Worm (Caenorhabditis elegans): ENCODE results near the gene B0563.10.

Gene B0563.10

ce11 chrX:9155751-9156150, 11.3 kb downstream of the B0563.10 start:
- TF ChIP-seq lim-6 (tag; optimal IDR thresholded peaks at IDR 0.05) (no peak), nhr-232 (tag; optimal IDR thresholded peaks at IDR 0.05) (no peak), tbx-2 (tag; optimal IDR thresholded peaks at IDR 0.05) (no peak), pat-9 (tag; optimal IDR thresholded peaks at IDR 0.05) (no peak), pha-2 (tag; optimal IDR thresholded peaks at IDR 0.05) (no peak)

ce11 chrX:9154216-9154615, 12.8 kb downstream of the B0563.10 start, which contains the start of gene B0563.7:
TSS of gene B0563.7 (minus strand) at chrX:9154316.
- TF ChIP-seq ceh-24 (tag; optimal IDR thresholded peaks at IDR 0.05), result no peak
- TF ChIP-seq pha-4 (tag; optimal IDR thresholded peaks at IDR 0.05), result no peak
- no peak for TF ChIP-seq unc-86 (tag; optimal IDR thresholded peaks at IDR 0.05)
- TF ChIP-seq hlh-30 (tag; optimal IDR thresholded peaks at IDR 0.05; ENCODE audit: insufficient read depth), result no peak

DNA sequence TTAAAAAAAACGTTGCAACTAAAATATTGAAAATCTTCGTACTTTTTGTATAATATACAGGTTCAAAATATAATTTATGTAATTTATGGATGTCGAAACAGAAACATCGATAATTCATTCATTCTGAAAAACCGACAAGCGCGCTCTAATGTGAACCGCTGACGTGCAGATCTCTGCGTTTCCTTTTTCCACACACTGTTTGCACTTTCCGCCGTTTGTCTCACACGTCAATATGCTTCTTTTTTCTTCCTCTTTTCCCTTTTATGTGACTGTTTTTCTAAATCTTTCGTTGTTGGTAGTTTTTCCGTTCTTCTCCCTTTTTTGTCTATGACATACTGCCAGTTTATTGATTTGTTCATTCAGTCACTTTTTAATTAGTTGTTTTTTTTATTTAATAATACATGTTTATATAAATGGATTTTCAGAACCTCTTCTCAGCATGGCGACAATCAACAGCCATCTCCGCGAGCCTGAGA, 16.7 kb downstream of the B0563.10 start, which contains the start of gene tmbi-4:
tmbi-4 (plus strand) TSS at position 426 of the 476 bp plus-strand sequence.
- TF ChIP-seq pha-2 (tag; optimal IDR thresholded peaks at IDR 0.05), result no peak
- peak; percentile 7 for TF ChIP-seq ceh-48 (tag; optimal IDR thresholded peaks at IDR 0.05)
- TF ChIP-seq madf-2 (tag; optimal IDR thresholded peaks at IDR 0.05), result no peak
- peak; percentile 39 for TF ChIP-seq ceh-31 (tag; optimal IDR thresholded peaks at IDR 0.05)
- no peak for TF ChIP-seq ref-2 (tag; optimal IDR thresholded peaks at IDR 0.05)
- peak; percentile 66 for TF ChIP-seq unc-55 (GFP tag; optimal IDR thresholded peaks at IDR 0.05)
- TF ChIP-seq T23F11.4 (GFP tag; optimal IDR thresholded peaks at IDR 0.05), result no peak
- peak; percentile 39 for TF ChIP-seq unc-42 (tag; optimal IDR thresholded peaks at IDR 0.05)
- peak; percentile 34 for TF ChIP-seq nfya-1 (tag; optimal IDR thresholded peaks at IDR 0.05)

ce11 chrX:9146953-9147352, 20.1 kb downstream of the B0563.10 start:
- no peak for TF ChIP-seq T23F11.4 (GFP tag; optimal IDR thresholded peaks at IDR 0.05)
- TF ChIP-seq dve-1 (tag; optimal IDR thresholded peaks at IDR 0.05), result no peak
- TF ChIP-seq nhr-232 (tag; optimal IDR thresholded peaks at IDR 0.05), result no peak
- no peak for TF ChIP-seq unc-55 (GFP tag; optimal IDR thresholded peaks at IDR 0.05)
- no peak for TF ChIP-seq pros-1 (tag; optimal IDR thresholded peaks at IDR 0.05)
- TF ChIP-seq ceh-6 (GFP tag; optimal IDR thresholded peaks at IDR 0.05), result no peak
- no peak for TF ChIP-seq ceh-45 (GFP tag; IDR thresholded peaks at IDR 0.05)
- TF ChIP-seq ets-4 (tag; optimal IDR thresholded peaks at IDR 0.05), result no peak
- no peak for TF ChIP-seq ahr-1 (tag; optimal IDR thresholded peaks at IDR 0.05)
- TF ChIP-seq dmd-4 (tag; optimal IDR thresholded peaks at IDR 0.05; ENCODE audit: borderline replicate concordance), result no peak
- TF ChIP-seq unc-86 (tag; optimal IDR thresholded peaks at IDR 0.05), result no peak
- no peak for TF ChIP-seq ztf-16 (tag; optimal IDR thresholded peaks at IDR 0.05)
- TF ChIP-seq K09A11.1 (tag; optimal IDR thresholded peaks at IDR 0.05; ENCODE audit: insufficient read depth), result no peak
- no peak for TF ChIP-seq pag-3 (tag; optimal IDR thresholded peaks at IDR 0.05; ENCODE audit: borderline replicate concordance)
- no peak for TF ChIP-seq fkh-6 (tag; optimal IDR thresholded peaks at IDR 0.05)
- no peak for TF ChIP-seq ceh-34 (tag; optimal IDR thresholded peaks at IDR 0.05)
- TF ChIP-seq ceh-22 (tag; optimal IDR thresholded peaks at IDR 0.05), result no peak

DNA sequence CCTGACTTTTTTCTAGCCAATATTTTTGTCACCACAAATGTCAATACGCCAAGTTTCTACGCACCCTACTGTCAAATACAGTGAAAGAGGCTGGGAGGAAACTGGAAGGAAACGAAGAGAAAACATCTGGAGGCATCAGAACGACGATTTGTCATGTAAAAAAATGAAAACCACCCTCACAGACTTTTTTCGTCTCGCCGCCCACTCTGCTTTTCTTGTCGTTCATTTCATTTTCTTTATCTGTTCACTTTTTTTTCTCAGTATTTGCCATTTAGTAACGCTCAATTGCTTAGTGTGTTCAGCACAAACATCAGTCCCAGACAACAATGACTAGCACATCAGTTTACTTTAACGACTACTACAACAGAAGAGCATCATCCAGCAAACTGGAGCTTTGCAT, 21.2 kb downstream of the B0563.10 start, which contains the start of gene B0563.5:
B0563.5 (plus strand) TSS at position 301 of the 400 bp plus-strand sequence.
- TF ChIP-seq ceh-2 (tag; optimal IDR thresholded peaks at IDR 0.05) (no peak), tbx-7 (tag; optimal IDR thresholded peaks at IDR 0.05) (no peak), ets-4 (tag; optimal IDR thresholded peaks at IDR 0.05) (no peak), pha-2 (tag; optimal IDR thresholded peaks at IDR 0.05) (no peak), K09A11.1 (tag; optimal IDR thresholded peaks at IDR 0.05; ENCODE audit: insufficient read depth) (no peak), pat-9 (tag; optimal IDR thresholded peaks at IDR 0.05) (no peak), madf-2 (tag; optimal IDR thresholded peaks at IDR 0.05) (no peak), ceh-22 (tag; optimal IDR thresholded peaks at IDR 0.05) (no peak), nhr-11 (tag; optimal IDR thresholded peaks at IDR 0.05) (no peak)
